Fruit fly (Drosophila melanogaster) whole organism, embryonic: Measurements from ENCODE around the gene CG9799.

Experiments
- CG12744 ChIP-seq: fragments of 200-800 bp; sonication (Bioruptor generic); optimal IDR thresholded peaks from 2 replicates; lab custom pipeline; 2016; ENCODE audit warnings: missing biosample characterization, missing genetic modification characterization
- CG14860 ChIP-seq: fragments of 200-800 bp; sonication (Bioruptor generic); IDR thresholded peaks from 3 replicates; pipeline ENCODE4 v1.3.6; 2022; ENCODE audit warnings: missing biosample characterization, missing genetic modification characterization; ENCODE audit not compliant: partially characterized antibody
- CG8478 ChIP-seq: fragments of >200 bp; optimal IDR thresholded peaks from 2 replicates; lab custom pipeline; 2018
- CG9876 ChIP-seq: fragments of 200-800 bp; sonication (Bioruptor generic); optimal IDR thresholded peaks from 2 replicates; lab custom pipeline; 2016; ENCODE audit warnings: missing biosample characterization, missing genetic modification characterization
- HmgZ ChIP-seq: fragments of 200-800 bp; sonication (Bioruptor generic); optimal IDR thresholded peaks from 2 replicates; lab custom pipeline; 2018; ENCODE audit warnings: missing biosample characterization, mild to moderate bottlenecking, missing genetic modification characterization
- Six4 ChIP-seq: fragments of 200-800 bp; sonication (Bioruptor generic); optimal IDR thresholded peaks from 2 replicates; lab custom pipeline; 2016; ENCODE audit warnings: missing biosample characterization, missing genetic modification characterization
- cg ChIP-seq: fragments of 200-800 bp; sonication (Bioruptor generic); optimal IDR thresholded peaks from 3 replicates; lab custom pipeline; 2019; ENCODE audit warnings: missing biosample characterization, mild to moderate bottlenecking, missing genetic modification characterization, moderate library complexity
- ftz-f1 ChIP-seq: fragments of 200-800 bp; sonication (Bioruptor generic); optimal IDR thresholded peaks from 2 replicates; lab custom pipeline; 2016; ENCODE audit warnings: missing biosample characterization, missing genetic modification characterization
- lola ChIP-seq, 3 experiments: fragments of >200 bp in 2 of 3; fragments of 200-800 bp in 1 of 3; sonication (Bioruptor generic) in 1 of 3; optimal IDR thresholded peaks; 2 replicates each; lab custom pipeline; 2017 to 2019; ENCODE audit warnings: missing biosample characterization in 3 of 3, missing genetic modification characterization in 3 of 3, mild to moderate bottlenecking in 1 of 3, moderate library complexity in 1 of 3

- TF ChIP-seq CG8478 (lab: Kevin White, UChicago): no peak
- no peak for TF ChIP-seq HmgZ (tag; lab: Kevin White, UChicago)
- TF ChIP-seq ftz-f1: no peak
- peak in 1 of 3 experiments; percentile 82 for TF ChIP-seq lola (GFP tag; optimal IDR thresholded peaks at IDR 0.05; lab: Kevin White, UChicago)
- TF ChIP-seq Six4: no peak
- no peak for TF ChIP-seq CG9876 (GFP tag; lab: Kevin White, UChicago)
- no peak for TF ChIP-seq cg
- TF ChIP-seq CG12744 (GFP tag; lab: Kevin White, UChicago): no peak
- no peak for TF ChIP-seq CG14860 (GFP tag; lab: Robert Waterston, UW)
These were observed 16.4 kb upstream of the CG9799 start, which contains the start of gene yellow-e3 for dm6 chr3R:13404841-13405441.
